Fruit fly (Drosophila melanogaster) whole organism, embryonic: Measurements from ENCODE around the gene Sgs5bis.
A peak's percentile ranks its signal among the peaks of the same experiment; 100 is the strongest.

ENCODE experiments used
- CG14441 ChIP-seq: fragments of 200-800 bp; sonication (Bioruptor generic); IDR thresholded peaks from 2 replicates; pipeline ENCODE4 v1.3.6; 2022; ENCODE audit warnings: missing biosample characterization, missing genetic modification characterization
- CG14710 ChIP-seq: fragments of 200-800 bp; sonication (Bioruptor generic); optimal IDR thresholded peaks from 3 replicates; lab custom pipeline; 2019; ENCODE audit warnings: missing biosample characterization, mild to moderate bottlenecking, missing genetic modification characterization, moderate library complexity
- CG15601 ChIP-seq: fragments of 200-800 bp; sonication (Bioruptor generic); optimal IDR thresholded peaks from 3 replicates; lab custom pipeline; 2019; ENCODE audit warnings: missing biosample characterization, mild to moderate bottlenecking, missing genetic modification characterization, moderate library complexity
- CG2712 ChIP-seq: fragments of 200-800 bp; optimal IDR thresholded peaks from 3 replicates; lab custom pipeline; 2019; ENCODE audit warnings: missing biosample characterization, mild to moderate bottlenecking, missing genetic modification characterization, moderate library complexity
- CG2889 ChIP-seq: fragments of 200-800 bp; sonication (Bioruptor generic); IDR thresholded peaks from 3 replicates; pipeline ENCODE4 v1.3.6; 2022; ENCODE audit warnings: missing biosample characterization, missing genetic modification characterization
- CG30403 ChIP-seq: fragments of 200-800 bp; sonication (Bioruptor generic); optimal IDR thresholded peaks from 3 replicates; lab custom pipeline; 2016; ENCODE audit warnings: missing biosample characterization, missing genetic modification characterization
- CG34224 ChIP-seq: fragments of 200-800 bp; sonication (Bioruptor generic); IDR thresholded peaks from 3 replicates; pipeline ENCODE4 v1.3.6; 2022; ENCODE audit warnings: missing biosample characterization, missing genetic modification characterization; ENCODE audit not compliant: partially characterized antibody
- CG3995 ChIP-seq: fragments of 200-800 bp; sonication (Bioruptor generic); optimal IDR thresholded peaks from 3 replicates; lab custom pipeline; 2016; ENCODE audit warnings: missing biosample characterization, missing genetic modification characterization
- CG6791 ChIP-seq: fragments of 200-800 bp; sonication (Bioruptor generic); IDR thresholded peaks from 3 replicates; pipeline ENCODE4 v1.3.6; 2022; ENCODE audit warnings: missing biosample characterization, missing genetic modification characterization; ENCODE audit not compliant: partially characterized antibody
- CG8478 ChIP-seq: fragments of >200 bp; optimal IDR thresholded peaks from 2 replicates; lab custom pipeline; 2018
- CG9727 ChIP-seq: fragments of 200-800 bp; sonication (Bioruptor generic); optimal IDR thresholded peaks from 3 replicates; lab custom pipeline; 2017; ENCODE audit warnings: missing biosample characterization, mild to moderate bottlenecking, missing genetic modification characterization
- CHES-1-like ChIP-seq: fragments of 200-800 bp; sonication (Bioruptor generic); optimal IDR thresholded peaks from 2 replicates; lab custom pipeline; 2016; ENCODE audit warnings: missing biosample characterization, missing genetic modification characterization
- CTCF ChIP-seq: fragments of 200-800 bp; sonication (Bioruptor generic); optimal IDR thresholded peaks from 2 replicates; lab custom pipeline; 2017; ENCODE audit warnings: missing biosample characterization, mild to moderate bottlenecking, missing genetic modification characterization, moderate library complexity
- Chrac-16 ChIP-seq: fragments of 200-800 bp; sonication (Bioruptor generic); optimal IDR thresholded peaks from 3 replicates; lab custom pipeline; 2016; ENCODE audit warnings: missing biosample characterization, missing genetic modification characterization
- D ChIP-seq, 2 experiments: fragments of 200-800 bp in 1 of 2; fragments of >200 bp in 1 of 2; sonication (Bioruptor generic) in 1 of 2; optimal IDR thresholded peaks; 2 replicates in 1 of 2; 3 replicates in 1 of 2; lab custom pipeline; 2017; ENCODE audit warnings: mild to moderate bottlenecking in 1 of 2, missing biosample characterization in 1 of 2, missing genetic modification characterization in 1 of 2, missing genetic modification reagents in 1 of 2
- Dip3 ChIP-seq: fragments of 200-800 bp; sonication (Bioruptor generic); optimal IDR thresholded peaks from 3 replicates; lab custom pipeline; 2016; ENCODE audit warnings: missing biosample characterization, missing genetic modification characterization
- Dll ChIP-seq: fragments of 200-800 bp; sonication (Bioruptor generic); IDR thresholded peaks from 4 replicates; pipeline ENCODE4 v1.3.6; 2022; ENCODE audit warnings: missing biosample characterization, missing genetic modification characterization; ENCODE audit not compliant: partially characterized antibody
- Fer1 ChIP-seq: fragments of 200-800 bp; sonication (Bioruptor generic); optimal IDR thresholded peaks from 2 replicates; lab custom pipeline; 2017; ENCODE audit warnings: missing biosample characterization, mild to moderate bottlenecking, missing genetic modification characterization
- HLHmδ ChIP-seq: fragments of 200-800 bp; sonication (Bioruptor generic); optimal IDR thresholded peaks from 2 replicates; lab custom pipeline; 2018; ENCODE audit warnings: missing biosample characterization, mild to moderate bottlenecking, missing genetic modification characterization, moderate library complexity
- Hand ChIP-seq: fragments of 200-800 bp; sonication (Bioruptor generic); optimal IDR thresholded peaks from 2 replicates; lab custom pipeline; 2017; ENCODE audit warnings: mild to moderate bottlenecking, missing biosample characterization, missing genetic modification reagents, missing genetic modification characterization
- Hr39 ChIP-seq: fragments of >200 bp; optimal IDR thresholded peaks from 2 replicates; lab custom pipeline; 2017
- Mrtf ChIP-seq: fragments of 200-800 bp; sonication (Bioruptor generic); IDR thresholded peaks from 3 replicates; pipeline ENCODE4 v1.3.6; 2022; ENCODE audit warnings: missing biosample characterization, missing genetic modification characterization
- Opbp ChIP-seq: fragments of 200-800 bp; sonication (Bioruptor generic); IDR thresholded peaks from 3 replicates; pipeline ENCODE4 v1.3.6; 2022; ENCODE audit warnings: missing biosample characterization, missing genetic modification characterization; ENCODE audit not compliant: partially characterized antibody
- Ptx1 ChIP-seq: fragments of 200-800 bp; sonication (Bioruptor generic); IDR thresholded peaks from 2 replicates; pipeline ENCODE4 v1.3.6; 2022; ENCODE audit warnings: missing biosample characterization, missing genetic modification characterization
- Scr ChIP-seq: fragments of 200-800 bp; sonication (Bioruptor generic); IDR thresholded peaks from 2 replicates; pipeline ENCODE4 v1.3.6; 2022; ENCODE audit warnings: missing biosample characterization, missing genetic modification characterization; ENCODE audit not compliant: partially characterized antibody
- abd-A ChIP-seq: fragments of 200-800 bp; sonication (Bioruptor generic); optimal IDR thresholded peaks from 3 replicates; lab custom pipeline; 2019; ENCODE audit warnings: missing biosample characterization, mild to moderate bottlenecking, missing genetic modification characterization, moderate library complexity
- ac ChIP-seq: fragments of 200-800 bp; sonication (Bioruptor generic); optimal IDR thresholded peaks from 3 replicates; lab custom pipeline; 2017; ENCODE audit warnings: missing biosample characterization, mild to moderate bottlenecking, missing genetic modification characterization
- amos ChIP-seq: fragments of 200-800 bp; sonication (Bioruptor generic); IDR thresholded peaks from 2 replicates; pipeline ENCODE4 v1.3.6; 2022; ENCODE audit warnings: missing biosample characterization, missing genetic modification characterization; ENCODE audit not compliant: partially characterized antibody
- bbx ChIP-seq: fragments of 200-800 bp; sonication (Bioruptor generic); IDR thresholded peaks from 2 replicates; pipeline ENCODE4 v1.3.6; 2022; ENCODE audit warnings: missing biosample characterization, missing genetic modification characterization; ENCODE audit not compliant: partially characterized antibody
- cas ChIP-seq: fragments of 200-800 bp; sonication (Bioruptor generic); IDR thresholded peaks from 2 replicates; pipeline ENCODE4 v1.3.6; 2022; ENCODE audit warnings: missing biosample characterization, missing genetic modification characterization
- chinmo ChIP-seq: fragments of 200-800 bp; sonication (Bioruptor generic); IDR thresholded peaks from 4 replicates; pipeline ENCODE4 v1.3.6; 2022; ENCODE audit warnings: missing biosample characterization, missing genetic modification characterization; ENCODE audit not compliant: partially characterized antibody
- ewg ChIP-seq: fragments of 200-800 bp; sonication (Bioruptor generic); optimal IDR thresholded peaks from 3 replicates; lab custom pipeline; 2017; ENCODE audit warnings: mild to moderate bottlenecking, missing biosample characterization, missing genetic modification reagents, missing genetic modification characterization
- ftz-f1 ChIP-seq: fragments of 200-800 bp; sonication (Bioruptor generic); optimal IDR thresholded peaks from 2 replicates; lab custom pipeline; 2016; ENCODE audit warnings: missing biosample characterization, missing genetic modification characterization
- gcm2 ChIP-seq: fragments of 200-800 bp; sonication (Bioruptor generic); optimal IDR thresholded peaks from 2 replicates; lab custom pipeline; 2016; ENCODE audit warnings: missing biosample characterization, missing genetic modification characterization
- gfzf ChIP-seq: fragments of 200-800 bp; sonication (Bioruptor generic); optimal IDR thresholded peaks from 2 replicates; lab custom pipeline; 2016; ENCODE audit warnings: missing biosample characterization, mild to moderate bottlenecking, missing genetic modification characterization, moderate library complexity
- hkb ChIP-seq, 2 experiments: fragments of 200-800 bp in 1 of 2; fragments of >200 bp in 1 of 2; sonication (Bioruptor generic) in 1 of 2; IDR thresholded peaks in 1 of 2; optimal IDR thresholded peaks in 1 of 2; 2 replicates each; pipeline versions ENCODE4 v1.3.6 to Lab custom; 2017 to 2022; ENCODE audit warnings: missing biosample characterization in 1 of 2, missing genetic modification characterization in 1 of 2
- lilli ChIP-seq: fragments of 200-800 bp; sonication (Bioruptor generic); optimal IDR thresholded peaks from 3 replicates; lab custom pipeline; 2016; ENCODE audit warnings: missing biosample characterization, missing genetic modification characterization
- mam ChIP-seq: fragments of 200-800 bp; sonication (Bioruptor generic); optimal IDR thresholded peaks from 3 replicates; lab custom pipeline; 2016; ENCODE audit warnings: missing biosample characterization, missing genetic modification characterization
- nerfin-1 ChIP-seq: fragments of 200-800 bp; sonication (Bioruptor generic); optimal IDR thresholded peaks from 3 replicates; lab custom pipeline; 2019; ENCODE audit warnings: missing biosample characterization, mild to moderate bottlenecking, missing genetic modification characterization, moderate library complexity
- peb ChIP-seq: fragments of 200-800 bp; sonication (Bioruptor generic); IDR thresholded peaks from 2 replicates; pipeline ENCODE4 v1.3.6; 2022; ENCODE audit warnings: missing biosample characterization, missing genetic modification characterization
- pzg ChIP-seq: fragments of 200-800 bp; sonication (Bioruptor generic); optimal IDR thresholded peaks from 3 replicates; lab custom pipeline; 2018; ENCODE audit warnings: missing biosample characterization, mild to moderate bottlenecking, missing genetic modification characterization, moderate library complexity
- row ChIP-seq: fragments of 200-800 bp; sonication (Bioruptor generic); IDR thresholded peaks from 3 replicates; pipeline ENCODE4 v1.3.6; 2022; ENCODE audit warnings: missing biosample characterization, missing genetic modification characterization
- sd ChIP-seq: fragments of 200-800 bp; sonication (Bioruptor generic); optimal IDR thresholded peaks from 3 replicates; lab custom pipeline; 2018; ENCODE audit warnings: missing biosample characterization, mild to moderate bottlenecking, missing genetic modification characterization, moderate library complexity
- sens-2 ChIP-seq: fragments of 200-800 bp; sonication (Bioruptor generic); IDR thresholded peaks from 2 replicates; pipeline ENCODE4 v1.3.6; 2022; ENCODE audit warnings: missing biosample characterization, missing genetic modification characterization
- ttk ChIP-seq: fragments of 200-800 bp; sonication (Bioruptor generic); IDR thresholded peaks from 2 replicates; pipeline ENCODE4 v2.1.2; 2022; ENCODE audit warnings: missing biosample characterization, missing genetic modification characterization
- twi ChIP-seq: fragments of 200-800 bp; optimal IDR thresholded peaks from 2 replicates; lab custom pipeline; 2019; ENCODE audit warnings: missing biosample characterization, mild to moderate bottlenecking, missing genetic modification characterization, moderate library complexity
- tx ChIP-seq: fragments of 200-800 bp; sonication (Bioruptor generic); optimal IDR thresholded peaks from 2 replicates; lab custom pipeline; 2016; ENCODE audit warnings: missing biosample characterization, missing genetic modification characterization
- vvl ChIP-seq: fragments of 200-800 bp; sonication (Bioruptor generic); IDR thresholded peaks from 2 replicates; pipeline ENCODE4 v1.3.6; 2022; ENCODE audit warnings: missing biosample characterization, missing genetic modification characterization
- wor ChIP-seq: fragments of 200-800 bp; sonication (Bioruptor generic); IDR thresholded peaks from 2 replicates; pipeline ENCODE4 v1.3.6; 2022; ENCODE audit warnings: missing biosample characterization, missing genetic modification characterization
- zen ChIP-seq: fragments of 200-800 bp; sonication (Bioruptor generic); optimal IDR thresholded peaks from 3 replicates; lab custom pipeline; 2018; ENCODE audit warnings: missing biosample characterization, mild to moderate bottlenecking, missing genetic modification characterization, moderate library complexity

The Sgs5bis gene

DNA sequence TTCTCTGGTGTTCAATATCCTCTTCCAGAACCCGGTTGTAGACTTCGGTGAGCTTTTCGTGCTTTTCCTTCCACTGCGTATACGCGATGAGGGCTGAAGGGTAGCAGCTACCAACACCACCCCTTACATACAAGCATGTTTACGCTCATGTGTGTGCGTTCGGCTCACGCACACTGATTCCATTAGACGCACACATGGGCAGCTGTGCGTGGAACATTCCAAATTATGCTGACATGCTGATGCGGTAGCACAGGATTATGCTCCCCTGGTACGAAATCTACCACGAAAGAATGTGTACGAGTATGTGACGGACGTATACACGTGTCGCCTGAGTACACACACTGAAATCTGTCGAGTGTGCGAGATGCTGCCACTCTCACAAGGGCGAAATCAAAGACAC, 9.5 kb downstream of the Sgs5bis start (continued):
- TF ChIP-seq nerfin-1 (peak; percentile 94), ewg (GFP tag; lab: Kevin White, UChicago) (no peak), sd (tag; lab: Kevin White, UChicago) (peak; percentile 89), CTCF (GFP tag; lab: Kevin White, UChicago) (peak; percentile 74), CG2712 (no peak), CG30403 (GFP tag; lab: Kevin White, UChicago) (no peak), Dll (GFP tag; lab: Robert Waterston, UW) (0 out of 4 replicates have a peak, but pooled peaks have one; percentile 34), CG9727 (GFP tag; lab: Kevin White, UChicago) (no peak), Dip3 (GFP tag; lab: Kevin White, UChicago) (no peak), peb (GFP tag; lab: Robert Waterston, UW) (no peak), gfzf (no peak), Opbp (GFP tag; lab: Robert Waterston, UW) (peak; percentile 46; the same call in 1 of the 3 replicates), CG34224 (GFP tag; lab: Robert Waterston, UW) (peak; percentile 26; the same call in 1 of the 3 replicates), Hand (GFP tag; lab: Kevin White, UChicago) (no peak), tx (GFP tag; lab: Kevin White, UChicago) (no peak), ttk (GFP tag; lab: Robert Waterston, UW) (peak; percentile 81), D (optimal IDR thresholded peaks at IDR 0.05; lab: Kevin White, UChicago) (peak; percentile 59), D (GFP tag; optimal IDR thresholded peaks at IDR 0.05; lab: Kevin White, UChicago) (no peak), CG15601 (tag; lab: Kevin White, UChicago) (no peak), CHES-1-like (no peak), CG2889 (GFP tag; lab: Robert Waterston, UW) (no peak), abd-A (peak; percentile 93), bbx (GFP tag; lab: Robert Waterston, UW) (0 out of 2 replicates have a peak, but pooled peaks have one; percentile 35), hkb (optimal IDR thresholded peaks at IDR 0.05; lab: Kevin White, UChicago) (no peak), hkb (GFP tag; IDR thresholded peaks at IDR 0.05; lab: Robert Waterston, UW) (no peak), sens-2 (no peak), chinmo (GFP tag; lab: Robert Waterston, UW) (peak; percentile 85; the same call in 1 of the 4 replicates), Mrtf (GFP tag; lab: Robert Waterston, UW) (no peak), mam (no peak), ftz-f1 (GFP tag; lab: Kevin White, UChicago) (no peak), HLHmδ (GFP tag; lab: Kevin White, UChicago) (peak; percentile 76), CG14710 (tag; lab: Kevin White, UChicago) (no peak), lilli (GFP tag; lab: Kevin White, UChicago) (no peak), Ptx1 (GFP tag; lab: Robert Waterston, UW) (no peak), CG14441 (GFP tag; lab: Robert Waterston, UW) (no peak), Scr (GFP tag; lab: Robert Waterston, UW) (peak; percentile 40), cas (no peak), pzg (GFP tag; lab: Kevin White, UChicago) (peak; percentile 19), CG8478 (lab: Kevin White, UChicago) (peak; percentile 91), Chrac-16 (GFP tag; lab: Kevin White, UChicago) (no peak), amos (GFP tag; lab: Robert Waterston, UW) (peak; percentile 23; the same call in 1 of the 2 replicates), zen (tag; lab: Kevin White, UChicago) (no peak), Hr39 (lab: Kevin White, UChicago) (no peak), wor (no peak), twi (tag; lab: Kevin White, UChicago) (peak; percentile 94), row (GFP tag; lab: Robert Waterston, UW) (no peak), ac (GFP tag; lab: Kevin White, UChicago) (no peak), vvl (GFP tag; lab: Robert Waterston, UW) (peak; percentile 41), CG3995 (GFP tag; lab: Kevin White, UChicago) (no peak), gcm2 (GFP tag; lab: Kevin White, UChicago) (no peak), Fer1 (GFP tag; lab: Kevin White, UChicago) (no peak), CG6791 (peak; percentile 61; the same call in 2 of the 3 replicates)
